Worm (Caenorhabditis elegans): ENCODE measurements around the gene insc-1.

DNA sequence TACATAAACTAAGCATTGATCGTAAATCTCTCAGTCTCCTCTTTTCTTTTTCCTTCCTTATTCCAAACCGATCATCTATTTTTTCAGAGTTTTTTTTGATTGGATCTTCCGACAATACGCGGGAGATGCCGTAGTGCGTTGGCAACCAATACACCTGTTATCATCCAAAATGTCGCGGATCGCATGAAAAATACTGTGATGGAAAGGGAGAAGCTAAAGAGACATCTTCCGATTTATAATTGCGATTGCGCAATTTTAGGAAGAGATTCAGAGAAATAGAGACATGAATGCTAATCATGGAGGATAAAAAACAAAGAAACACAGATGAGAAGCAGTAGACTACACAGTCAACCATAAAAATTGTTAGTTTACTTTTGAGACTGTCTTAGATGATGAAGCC lies 47.7 kb downstream of the insc-1 start:
- TF ChIP-seq zag-1 (tag; optimal IDR thresholded peaks at IDR 0.05) (no peak), nhr-237 (tag; optimal IDR thresholded peaks at IDR 0.05) (no peak), ceh-82 (tag; optimal IDR thresholded peaks at IDR 0.05) (no peak), unc-55 (GFP tag; optimal IDR thresholded peaks at IDR 0.05) (no peak)

All from whole organism, L2 larva.